Worm (Caenorhabditis elegans): Measurements from ENCODE around the gene F48E3.6.

DNA sequence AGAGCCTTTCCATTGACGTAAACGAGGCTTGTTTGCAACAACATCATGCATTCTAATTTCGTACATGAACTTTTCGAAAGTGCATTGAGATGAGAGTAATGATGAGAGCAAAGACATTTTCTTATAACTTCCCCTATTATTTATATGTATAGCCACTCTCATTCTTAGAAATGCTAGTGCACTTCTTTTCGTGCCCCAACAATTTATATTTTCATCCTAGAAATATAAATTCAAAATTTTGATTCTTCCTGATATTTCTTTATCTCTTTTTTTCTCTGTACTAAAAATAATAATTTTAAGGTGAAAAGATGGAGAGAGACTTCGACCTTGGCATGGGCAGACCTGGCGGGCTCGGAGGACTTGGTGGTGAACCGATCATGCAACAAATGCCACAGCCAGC is 23.8 kb downstream of the F48E3.6 start, which contains the start of gene mek-1:
- no peak for TF ChIP-seq him-1 (tag; optimal IDR thresholded peaks at IDR 0.05)
- no peak for TF ChIP-seq dao-5 (tag; optimal IDR thresholded peaks at IDR 0.05)
- no peak for TF ChIP-seq W03F9.2 (tag; optimal IDR thresholded peaks at IDR 0.05)
